Fruit fly (Drosophila melanogaster) whole organism, embryonic: ENCODE results near the gene Ube4B.

Experiments
- Bteb2 ChIP-seq: fragments of 200-800 bp; sonication (Bioruptor generic); optimal IDR thresholded peaks from 2 replicates; lab custom pipeline; 2016; ENCODE audit warnings: missing biosample characterization, missing genetic modification characterization
- CG10462 ChIP-seq: fragments of 200-800 bp; sonication (Bioruptor generic); optimal IDR thresholded peaks from 2 replicates; lab custom pipeline; 2016; ENCODE audit warnings: missing biosample characterization, missing genetic modification characterization
- CG10543 ChIP-seq: fragments of 200-800 bp; sonication (Bioruptor generic); optimal IDR thresholded peaks from 3 replicates; lab custom pipeline; 2017; ENCODE audit warnings: missing biosample characterization, mild to moderate bottlenecking, missing genetic modification characterization, moderate library complexity
- CG10959 ChIP-seq: fragments of 200-800 bp; sonication (Bioruptor generic); IDR thresholded peaks from 2 replicates; pipeline ENCODE4 v1.3.6; 2022; ENCODE audit warnings: missing biosample characterization, missing genetic modification characterization
- CG11085 ChIP-seq: fragments of 200-800 bp; sonication (Bioruptor generic); IDR thresholded peaks from 2 replicates; pipeline ENCODE4 v1.3.6; 2022; ENCODE audit warnings: missing biosample characterization, missing genetic modification characterization
- CG11398 ChIP-seq: fragments of 200-800 bp; sonication (Bioruptor generic); optimal IDR thresholded peaks from 2 replicates; lab custom pipeline; 2016; ENCODE audit warnings: missing biosample characterization, missing genetic modification characterization
- CG1233 ChIP-seq: fragments of 200-800 bp; sonication (Bioruptor generic); optimal IDR thresholded peaks from 4 replicates; lab custom pipeline; 2018; ENCODE audit warnings: missing biosample characterization, mild to moderate bottlenecking, missing genetic modification characterization
- CG12659 ChIP-seq: fragments of 200-800 bp; sonication (Bioruptor generic); optimal IDR thresholded peaks from 3 replicates; lab custom pipeline; 2017; ENCODE audit warnings: mild to moderate bottlenecking, missing biosample characterization, missing genetic modification reagents, missing genetic modification characterization
- CG12769 ChIP-seq: fragments of 200-800 bp; sonication (Bioruptor generic); optimal IDR thresholded peaks from 2 replicates; lab custom pipeline; 2019; ENCODE audit warnings: missing biosample characterization, mild to moderate bottlenecking, missing genetic modification characterization, moderate library complexity
- CG13296 ChIP-seq: fragments of 200-800 bp; sonication (Bioruptor generic); optimal IDR thresholded peaks from 3 replicates; lab custom pipeline; 2018; ENCODE audit warnings: missing biosample characterization, mild to moderate bottlenecking, missing genetic modification characterization
- CG13775 ChIP-seq: fragments of 200-800 bp; sonication (Bioruptor generic); optimal IDR thresholded peaks from 3 replicates; lab custom pipeline; 2017; ENCODE audit warnings: missing biosample characterization, mild to moderate bottlenecking, missing genetic modification characterization
- CG14710 ChIP-seq: fragments of 200-800 bp; sonication (Bioruptor generic); optimal IDR thresholded peaks from 3 replicates; lab custom pipeline; 2019; ENCODE audit warnings: missing biosample characterization, mild to moderate bottlenecking, missing genetic modification characterization, moderate library complexity
- CG16779 ChIP-seq: fragments of 200-800 bp; sonication (Bioruptor generic); IDR thresholded peaks from 2 replicates; pipeline ENCODE4 v1.3.6; 2022; ENCODE audit warnings: missing biosample characterization, missing genetic modification characterization
- CG17186 ChIP-seq: fragments of 200-800 bp; sonication (Bioruptor generic); optimal IDR thresholded peaks from 3 replicates; lab custom pipeline; 2017; ENCODE audit warnings: missing biosample characterization, missing genetic modification reagents, missing genetic modification characterization
- CG17802 ChIP-seq: fragments of 200-800 bp; sonication (Bioruptor generic); optimal IDR thresholded peaks from 2 replicates; lab custom pipeline; 2018; ENCODE audit warnings: missing biosample characterization, mild to moderate bottlenecking, missing genetic modification characterization, moderate library complexity
- CG30020 ChIP-seq: fragments of 200-800 bp; optimal IDR thresholded peaks from 2 replicates; lab custom pipeline; 2019; ENCODE audit warnings: missing biosample characterization, mild to moderate bottlenecking, missing genetic modification characterization, moderate library complexity
- CG31441 ChIP-seq: fragments of 200-800 bp; sonication (Bioruptor generic); IDR thresholded peaks from 2 replicates; pipeline ENCODE4 v1.3.6; 2022; ENCODE audit warnings: missing biosample characterization, missing genetic modification characterization
- CG32772 ChIP-seq: fragments of 200-800 bp; sonication (Bioruptor generic); IDR thresholded peaks from 2 replicates; pipeline ENCODE4 v1.3.6; 2022; ENCODE audit warnings: missing biosample characterization, missing genetic modification characterization
- CG4328 ChIP-seq: fragments of 200-800 bp; sonication (Bioruptor generic); optimal IDR thresholded peaks from 3 replicates; lab custom pipeline; 2017; ENCODE audit warnings: missing biosample characterization, missing genetic modification reagents, missing genetic modification characterization
- CG4360 ChIP-seq: fragments of 200-800 bp; sonication (Bioruptor generic); IDR thresholded peaks from 2 replicates; pipeline ENCODE4 v1.3.6; 2022; ENCODE audit warnings: missing biosample characterization, missing genetic modification characterization
- CG7786 ChIP-seq: fragments of 200-800 bp; sonication (Bioruptor generic); optimal IDR thresholded peaks from 2 replicates; lab custom pipeline; 2016; ENCODE audit warnings: missing biosample characterization, missing genetic modification characterization
- CG8388 ChIP-seq: fragments of 200-800 bp; sonication (Bioruptor generic); optimal IDR thresholded peaks from 2 replicates; lab custom pipeline; 2019; ENCODE audit warnings: missing biosample characterization, mild to moderate bottlenecking, missing genetic modification characterization, moderate library complexity
- Dip2 ChIP-seq: fragments of 200-800 bp; sonication (Bioruptor generic); IDR thresholded peaks from 2 replicates; pipeline ENCODE4 v1.3.6; 2022; ENCODE audit warnings: missing biosample characterization, missing genetic modification characterization
- Dp ChIP-seq: fragments of 200-800 bp; sonication (Bioruptor generic); optimal IDR thresholded peaks from 2 replicates; lab custom pipeline; 2018; ENCODE audit warnings: missing biosample characterization, mild to moderate bottlenecking, missing genetic modification characterization, moderate library complexity
- Gsc ChIP-seq: fragments of 200-800 bp; sonication (Bioruptor generic); IDR thresholded peaks from 2 replicates; pipeline ENCODE4 v1.3.6; 2022; ENCODE audit warnings: missing biosample characterization, missing genetic modification characterization
- H15 ChIP-seq: fragments of 200-800 bp; sonication (Bioruptor generic); IDR thresholded peaks from 3 replicates; pipeline ENCODE4 v1.3.6; 2022; ENCODE audit warnings: missing biosample characterization, missing genetic modification characterization
- HLH4C ChIP-seq: fragments of 200-800 bp; sonication (Bioruptor generic); IDR thresholded peaks from 3 replicates; pipeline ENCODE4 v1.3.6; 2022; ENCODE audit warnings: missing biosample characterization, missing genetic modification characterization; ENCODE audit not compliant: partially characterized antibody
- Lhr ChIP-seq: fragments of 200-800 bp; sonication (Bioruptor generic); optimal IDR thresholded peaks from 3 replicates; lab custom pipeline; 2017; ENCODE audit warnings: mild to moderate bottlenecking, missing biosample characterization, missing genetic modification reagents, missing genetic modification characterization
- Lpt ChIP-seq: fragments of >200 bp; optimal IDR thresholded peaks from 2 replicates; lab custom pipeline; 2018; ENCODE audit warnings: missing biosample characterization, missing genetic modification characterization
- Meics ChIP-seq: fragments of 200-800 bp; sonication (Bioruptor generic); optimal IDR thresholded peaks from 2 replicates; lab custom pipeline; 2017; ENCODE audit warnings: missing biosample characterization, mild to moderate bottlenecking, missing genetic modification characterization
- Mes4 ChIP-seq: fragments of 200-800 bp; sonication (Bioruptor generic); optimal IDR thresholded peaks from 2 replicates; lab custom pipeline; 2016; ENCODE audit warnings: missing biosample characterization, missing genetic modification characterization
- Nf-YB ChIP-seq: fragments of 200-800 bp; sonication (Bioruptor generic); optimal IDR thresholded peaks from 3 replicates; lab custom pipeline; 2019; ENCODE audit warnings: missing biosample characterization, mild to moderate bottlenecking, missing genetic modification characterization, moderate library complexity
- Ptx1 ChIP-seq: fragments of 200-800 bp; sonication (Bioruptor generic); IDR thresholded peaks from 2 replicates; pipeline ENCODE4 v1.3.6; 2022; ENCODE audit warnings: missing biosample characterization, missing genetic modification characterization
- Usf ChIP-seq: fragments of 200-800 bp; sonication (Bioruptor generic); optimal IDR thresholded peaks from 2 replicates; lab custom pipeline; 2017; ENCODE audit warnings: missing genotype, missing biosample characterization, missing genetic modification characterization
- Vsx1 ChIP-seq: fragments of 200-800 bp; sonication (Bioruptor generic); optimal IDR thresholded peaks from 2 replicates; lab custom pipeline; 2017; ENCODE audit warnings: missing biosample characterization, mild to moderate bottlenecking, missing genetic modification characterization, missing genetic modification reagents
- Xrp1 ChIP-seq: fragments of 200-800 bp; sonication (Bioruptor generic); IDR thresholded peaks from 2 replicates; pipeline ENCODE4 v1.3.6; 2022; ENCODE audit warnings: missing biosample characterization, missing genetic modification characterization
- chif ChIP-seq, 2 experiments: fragments of 200-800 bp; sonication (Bioruptor generic); optimal IDR thresholded peaks; 3 replicates each; lab custom pipeline; 2016; ENCODE audit warnings: missing biosample characterization in 2 of 2, missing genetic modification characterization in 2 of 2
- exex ChIP-seq: fragments of 200-800 bp; sonication (Bioruptor generic); optimal IDR thresholded peaks from 4 replicates; lab custom pipeline; 2018; ENCODE audit warnings: missing biosample characterization, mild to moderate bottlenecking, missing genetic modification characterization, moderate library complexity
- eyg ChIP-seq: fragments of 200-800 bp; sonication (Bioruptor generic); optimal IDR thresholded peaks from 3 replicates; lab custom pipeline; 2016; ENCODE audit warnings: missing biosample characterization, missing genetic modification characterization
- fd3F ChIP-seq: fragments of 200-800 bp; sonication (Bioruptor generic); optimal IDR thresholded peaks from 2 replicates; lab custom pipeline; 2018; ENCODE audit warnings: missing biosample characterization, mild to moderate bottlenecking, missing genetic modification characterization, moderate library complexity
- ftz-f1 ChIP-seq: fragments of 200-800 bp; sonication (Bioruptor generic); optimal IDR thresholded peaks from 2 replicates; lab custom pipeline; 2016; ENCODE audit warnings: missing biosample characterization, missing genetic modification characterization
- gem ChIP-seq: fragments of 200-800 bp; sonication (Bioruptor generic); optimal IDR thresholded peaks from 2 replicates; lab custom pipeline; 2019; ENCODE audit warnings: missing biosample characterization, mild to moderate bottlenecking, missing genetic modification characterization, moderate library complexity
- insv ChIP-seq, 2 experiments: fragments of 200-800 bp; sonication (Bioruptor generic); optimal IDR thresholded peaks; 3 replicates each; lab custom pipeline; 2016 to 2018; ENCODE audit warnings: missing biosample characterization in 2 of 2, missing genetic modification characterization in 2 of 2
- mam ChIP-seq: fragments of 200-800 bp; sonication (Bioruptor generic); optimal IDR thresholded peaks from 3 replicates; lab custom pipeline; 2016; ENCODE audit warnings: missing biosample characterization, missing genetic modification characterization
- prd ChIP-seq, 3 experiments: fragments of >200 bp in 2 of 3; fragments of 200-800 bp in 1 of 3; sonication (Bioruptor generic) in 1 of 3; optimal IDR thresholded peaks in 2 of 3; IDR thresholded peaks in 1 of 3; 2 replicates in 2 of 3; 3 replicates in 1 of 3; pipeline versions ENCODE4 v1.3.6 to Lab custom; 2017 to 2022; ENCODE audit warnings: missing biosample characterization in 1 of 3, missing genetic modification characterization in 1 of 3
- repo ChIP-seq: fragments of 200-800 bp; sonication (Bioruptor generic); optimal IDR thresholded peaks from 2 replicates; lab custom pipeline; 2016; ENCODE audit warnings: missing biosample characterization, missing genetic modification characterization
- run ChIP-seq: fragments of 200-800 bp; sonication (Bioruptor generic); optimal IDR thresholded peaks from 3 replicates; lab custom pipeline; 2018; ENCODE audit warnings: missing biosample characterization, mild to moderate bottlenecking, missing genetic modification characterization
- sens-2 ChIP-seq: fragments of 200-800 bp; sonication (Bioruptor generic); IDR thresholded peaks from 2 replicates; pipeline ENCODE4 v1.3.6; 2022; ENCODE audit warnings: missing biosample characterization, missing genetic modification characterization
- sob ChIP-seq: fragments of 200-800 bp; sonication (Bioruptor generic); IDR thresholded peaks from 2 replicates; pipeline ENCODE4 v1.3.6; 2022; ENCODE audit warnings: missing biosample characterization, missing genetic modification characterization
- z ChIP-seq: fragments of 200-800 bp; sonication (Bioruptor generic); IDR thresholded peaks from 3 replicates; pipeline ENCODE4 v1.3.6; 2022; ENCODE audit warnings: missing biosample characterization, missing genetic modification characterization

The Ube4B gene

DNA sequence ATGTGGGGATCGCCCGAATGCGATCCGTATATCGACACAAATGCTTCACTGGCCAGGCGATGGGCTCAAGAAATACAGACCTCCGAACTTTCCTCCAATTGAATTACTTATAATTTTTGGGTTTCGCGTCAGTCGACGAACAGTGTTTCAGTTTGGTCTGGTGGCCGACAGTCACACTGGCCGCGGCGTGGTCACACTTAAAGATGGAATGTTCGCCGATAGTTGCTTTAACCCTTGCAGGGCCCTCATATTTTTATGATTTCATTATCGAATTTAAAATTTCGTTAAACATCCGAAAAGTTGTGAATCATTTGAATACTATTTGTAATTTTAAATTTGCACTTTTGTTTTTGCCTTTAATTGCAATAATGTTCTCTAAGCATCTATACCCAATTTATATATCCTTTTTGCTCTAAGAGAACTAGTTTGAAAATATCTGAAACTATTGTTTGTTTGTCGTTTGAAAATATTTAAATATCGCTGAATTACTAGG, at the start of gene Ube4B (continued):
- TF ChIP-seq CG11085 (GFP tag; lab: Robert Waterston, UW) (peak; percentile 43; the same call in 1 of the 2 replicates), exex (tag; lab: Kevin White, UChicago) (no peak), Xrp1 (GFP tag; lab: Robert Waterston, UW) (peak; percentile 63; the same call in 1 of the 2 replicates), CG32772 (GFP tag; lab: Robert Waterston, UW) (peak; percentile 33; the same call in 1 of the 2 replicates), sens-2 (no peak), gem (tag; lab: Kevin White, UChicago) (no peak), CG13296 (GFP tag; lab: Kevin White, UChicago) (no peak), z (GFP tag; lab: Robert Waterston, UW) (no peak), CG13775 (GFP tag; lab: Kevin White, UChicago) (peak; percentile 48), CG17186 (GFP tag; lab: Kevin White, UChicago) (peak; percentile 67), Gsc (GFP tag; lab: Robert Waterston, UW) (no peak), CG10462 (GFP tag; lab: Kevin White, UChicago) (no peak), Usf (GFP tag; lab: Kevin White, UChicago) (no peak), CG31441 (GFP tag; lab: Robert Waterston, UW) (no peak), repo (GFP tag; lab: Kevin White, UChicago) (peak; percentile 42), H15 (GFP tag; lab: Robert Waterston, UW) (peak; percentile 44; the same call in 1 of the 3 replicates), eyg (GFP tag; lab: Kevin White, UChicago) (peak; percentile 52), Vsx1 (GFP tag; lab: Kevin White, UChicago) (no peak), Dp (GFP tag; lab: Kevin White, UChicago) (peak; percentile 63), sob (GFP tag; lab: Robert Waterston, UW) (peak; percentile 78), Lpt (GFP tag; lab: Kevin White, UChicago) (no peak), chif (GFP tag; optimal IDR thresholded peaks at IDR 0.05; lab: Kevin White, UChicago) (peak; percentile 23 to 59), CG12659 (GFP tag; lab: Kevin White, UChicago) (peak; percentile 88), CG11398 (GFP tag; lab: Kevin White, UChicago) (peak; percentile 47), Ptx1 (GFP tag; lab: Robert Waterston, UW) (no peak; the same call in 1 of the 2 replicates), prd (optimal IDR thresholded peaks at IDR 0.05; lab: Kevin White, UChicago) (no peak), prd (GFP tag; IDR thresholded peaks at IDR 0.05; lab: Robert Waterston, UW) (peak; percentile 70), Dip2 (GFP tag; lab: Robert Waterston, UW) (no peak), Meics (no peak), run (tag; lab: Kevin White, UChicago) (no peak), CG8388 (GFP tag; lab: Kevin White, UChicago) (no peak), Nf-YB (no peak), Bteb2 (peak; percentile 40), CG17802 (tag; lab: Kevin White, UChicago) (no peak), CG30020 (tag; lab: Kevin White, UChicago) (peak; percentile 71), CG1233 (no peak), CG4360 (GFP tag; lab: Robert Waterston, UW) (no peak), CG10959 (GFP tag; lab: Robert Waterston, UW) (peak; percentile 99), mam (GFP tag; lab: Kevin White, UChicago) (peak; percentile 81), Lhr (peak; percentile 64), insv (GFP tag; optimal IDR thresholded peaks at IDR 0.05; lab: Kevin White, UChicago) (no peak), HLH4C (GFP tag; lab: Robert Waterston, UW) (peak; percentile 71), CG12769 (no peak), CG7786 (peak; percentile 73), CG16779 (GFP tag; lab: Robert Waterston, UW) (0 out of 2 replicates have a peak, but pooled peaks have one; percentile 23), ftz-f1 (GFP tag; lab: Kevin White, UChicago) (peak; percentile 65), CG14710 (tag; lab: Kevin White, UChicago) (peak; percentile 97), Mes4 (peak; percentile 61), CG10543 (GFP tag; lab: Kevin White, UChicago) (peak; percentile 69), fd3F (GFP tag; lab: Kevin White, UChicago) (no peak), CG4328 (no peak)
